Worm (Caenorhabditis elegans) whole organism, young adult: ENCODE results near the gene T06E8.8.
A peak's percentile ranks its signal among the peaks of the same experiment; 100 is the strongest.
"Not testable (repeated sequence)": the region's sequence is repeated elsewhere in the genome, so short reads cannot be mapped to it uniquely, and the experiment has no call there.

Source experiments
- C06A6.2 ChIP-seq: fragments of 200-800 bp; sonication (Bioruptor generic); conservative IDR thresholded peaks from 2 replicates; pipeline ENCODE4 v1.3.6; 2022; ENCODE audit warnings: missing genetic modification characterization, missing compliant biosample characterization
- C17E4.6 ChIP-seq: fragments of 200-800 bp; sonication (Bioruptor generic); IDR thresholded peaks from 2 replicates; pipeline ENCODE4 v1.3.6; 2022; ENCODE audit warnings: missing genetic modification reagents, missing genetic modification characterization, missing compliant biosample characterization
- D2030.7 ChIP-seq: fragments of 200-800 bp; sonication (Bioruptor generic); IDR thresholded peaks from 2 replicates; pipeline ENCODE4 v1.3.6; 2022; ENCODE audit warnings: missing genetic modification reagents, missing genetic modification characterization, missing compliant biosample characterization
- F33H1.4 ChIP-seq: fragments of 200-800 bp; sonication (Bioruptor generic); IDR thresholded peaks from 2 replicates; pipeline ENCODE4 v1.3.6; 2022; ENCODE audit warnings: missing genetic modification reagents, missing genetic modification characterization, missing compliant biosample characterization
- F37B4.10 ChIP-seq: fragments of 200-800 bp; sonication (Bioruptor generic); IDR thresholded peaks from 2 replicates; pipeline ENCODE4 v1.3.6; 2022; ENCODE audit warnings: missing genetic modification characterization, missing compliant biosample characterization
- K11D2.4 ChIP-seq: fragments of 200-800 bp; sonication (Bioruptor generic); IDR thresholded peaks from 2 replicates; pipeline ENCODE4 v1.3.6; 2022; ENCODE audit warnings: missing genetic modification reagents, missing genetic modification characterization, missing compliant biosample characterization
- Y53G8AR.9 ChIP-seq: fragments of 200-800 bp; sonication (Bioruptor generic); conservative IDR thresholded peaks from 2 replicates; pipeline ENCODE4 v1.3.6; 2022; ENCODE audit warnings: missing genetic modification reagents, missing genetic modification characterization, missing compliant biosample characterization
- Y95B8A.8 ChIP-seq: fragments of 200-800 bp; sonication (Bioruptor generic); IDR thresholded peaks from 2 replicates; pipeline ENCODE4 v1.3.6; 2022; ENCODE audit warnings: missing genetic modification reagents, missing genetic modification characterization, missing compliant biosample characterization
- aptf-2 ChIP-seq: fragments of 200-800 bp; sonication (Bioruptor generic); conservative IDR thresholded peaks from 2 replicates; pipeline ENCODE4 v1.3.6; 2022; ENCODE audit warnings: missing genetic modification reagents, missing genetic modification characterization, missing compliant biosample characterization
- attf-6 ChIP-seq: fragments of 200-800 bp; sonication (Bioruptor generic); IDR thresholded peaks from 2 replicates; pipeline ENCODE4 v1.3.6; 2022; ENCODE audit warnings: missing genetic modification reagents, missing genetic modification characterization, missing compliant biosample characterization
- bed-1 ChIP-seq: fragments of 200-800 bp; sonication (Bioruptor generic); IDR thresholded peaks from 2 replicates; pipeline ENCODE4 v1.3.6; 2022; ENCODE audit warnings: missing genetic modification reagents, missing genetic modification characterization, missing compliant biosample characterization
- ccch-3 ChIP-seq: fragments of 200-800 bp; sonication (Bioruptor generic); optimal IDR thresholded peaks from 2 replicates; lab custom pipeline; 2018; ENCODE audit warnings: mild to moderate bottlenecking, missing genetic modification characterization, missing compliant biosample characterization
- cebp-1 ChIP-seq, 2 experiments: fragments of 200-800 bp in 1 of 2; sonication (Bioruptor generic) in 1 of 2; sonication (generic microtip) in 1 of 2; IDR thresholded peaks in 1 of 2; optimal IDR thresholded peaks in 1 of 2; 2 replicates each; pipeline versions ENCODE4 v1.3.6 to Lab custom; 2017 to 2022; ENCODE audit warnings: missing compliant biosample characterization in 2 of 2, missing genetic modification characterization in 2 of 2, mild to moderate bottlenecking in 1 of 2, missing genetic modification reagents in 1 of 2, moderate library complexity in 1 of 2
- ceh-100 ChIP-seq: fragments of 200-800 bp; sonication (Bioruptor generic); IDR thresholded peaks from 2 replicates; pipeline ENCODE4 v1.3.6; 2022; ENCODE audit warnings: missing genetic modification reagents, missing genetic modification characterization, missing compliant biosample characterization
- ceh-91 ChIP-seq: fragments of 200-800 bp; sonication (Bioruptor generic); IDR thresholded peaks from 2 replicates; pipeline ENCODE4 v1.3.6; 2022; ENCODE audit warnings: missing genetic modification reagents, missing genetic modification characterization, missing compliant biosample characterization
- dox-1 ChIP-seq: fragments of 200-800 bp; sonication (Bioruptor generic); IDR thresholded peaks from 2 replicates; pipeline ENCODE4 v1.3.6; 2022; ENCODE audit warnings: missing genetic modification reagents, missing genetic modification characterization, missing compliant biosample characterization
- dpl-1 ChIP-seq: fragments of 150-350 bp; optimal IDR thresholded peaks from 2 replicates; lab custom pipeline; 2014; ENCODE audit warnings: missing biosample characterization, missing genetic modification reagents, missing genetic modification characterization
- egl-44 ChIP-seq: fragments of 200-800 bp; sonication (Bioruptor generic); IDR thresholded peaks from 2 replicates; pipeline ENCODE4 v1.3.6; 2022; ENCODE audit warnings: missing genetic modification reagents, missing genetic modification characterization, missing compliant biosample characterization
- egrh-3 ChIP-seq: fragments of 200-800 bp; sonication (Bioruptor generic); IDR thresholded peaks from 2 replicates; pipeline ENCODE4 v1.3.6; 2022; ENCODE audit warnings: missing genetic modification reagents, missing genetic modification characterization, missing compliant biosample characterization
- ekl-4 ChIP-seq: fragments of 200-800 bp; sonication (Bioruptor generic); IDR thresholded peaks from 2 replicates; pipeline ENCODE4 v1.3.6; 2022; ENCODE audit warnings: missing genetic modification reagents, missing genetic modification characterization, missing compliant biosample characterization
- hmg-1.2 ChIP-seq: fragments of 200-800 bp; sonication (Bioruptor generic); IDR thresholded peaks from 2 replicates; pipeline ENCODE4 v1.3.6; 2022; ENCODE audit warnings: missing genetic modification reagents, missing genetic modification characterization, missing compliant biosample characterization
- hsf-1 ChIP-seq: fragments of 200-800 bp; sonication (Bioruptor generic); IDR thresholded peaks from 2 replicates; pipeline ENCODE4 v1.3.6; 2022; ENCODE audit warnings: missing genetic modification reagents, missing genetic modification characterization, missing compliant biosample characterization
- let-526 ChIP-seq: fragments of 200-800 bp; sonication (Bioruptor generic); IDR thresholded peaks from 2 replicates; pipeline ENCODE4 v1.3.6; 2022; ENCODE audit warnings: missing genetic modification reagents, missing genetic modification characterization, missing compliant biosample characterization
- lir-1 ChIP-seq: fragments of 200-800 bp; sonication (Bioruptor generic); conservative IDR thresholded peaks from 2 replicates; pipeline ENCODE4 v1.3.6; 2022; ENCODE audit warnings: missing genetic modification reagents, missing genetic modification characterization, missing compliant biosample characterization
- madf-3 ChIP-seq: fragments of 200-800 bp; sonication (Bioruptor generic); IDR thresholded peaks from 2 replicates; pipeline ENCODE4 v1.3.6; 2022; ENCODE audit warnings: missing genetic modification reagents, missing genetic modification characterization, missing compliant biosample characterization
- madf-6 ChIP-seq: fragments of 200-800 bp; sonication (Bioruptor generic); IDR thresholded peaks from 2 replicates; pipeline ENCODE4 v1.3.6; 2022; ENCODE audit warnings: missing genetic modification reagents, missing genetic modification characterization, missing compliant biosample characterization
- madf-8 ChIP-seq: fragments of 200-800 bp; sonication (Bioruptor generic); conservative IDR thresholded peaks from 2 replicates; pipeline ENCODE4 v1.3.6; 2022; ENCODE audit warnings: missing genetic modification reagents, missing genetic modification characterization, missing compliant biosample characterization
- mcd-1 ChIP-seq: fragments of 200-800 bp; sonication (Bioruptor generic); IDR thresholded peaks from 2 replicates; pipeline ENCODE4 v1.3.6; 2022; ENCODE audit warnings: missing genetic modification reagents, missing genetic modification characterization, missing compliant biosample characterization
- nfyb-1 ChIP-seq: fragments of 200-800 bp; sonication (Bioruptor generic); IDR thresholded peaks from 2 replicates; pipeline ENCODE4 v1.3.6; 2022; ENCODE audit warnings: missing genetic modification reagents, missing genetic modification characterization, missing compliant biosample characterization
- pbrm-1 ChIP-seq: fragments of 200-800 bp; sonication (Bioruptor generic); IDR thresholded peaks from 2 replicates; pipeline ENCODE4 v1.3.6; 2022; ENCODE audit warnings: missing genetic modification reagents, missing genetic modification characterization, missing compliant biosample characterization
- rcor-1 ChIP-seq: fragments of 200-800 bp; sonication (Bioruptor generic); IDR thresholded peaks from 2 replicates; pipeline ENCODE4 v1.3.6; 2022; ENCODE audit warnings: missing genetic modification reagents, missing genetic modification characterization, missing compliant biosample characterization
- xnd-1 ChIP-seq: sonication (generic microtip); optimal IDR thresholded peaks from 2 replicates; lab custom pipeline; 2016; ENCODE audit warnings: missing genotype, missing genetic modification reagents, missing genetic modification characterization, missing compliant biosample characterization
- zfh-2 ChIP-seq: fragments of 200-800 bp; sonication (Bioruptor generic); conservative IDR thresholded peaks from 2 replicates; pipeline ENCODE4 v1.3.6; 2022; ENCODE audit warnings: missing genetic modification reagents, missing genetic modification characterization, missing compliant biosample characterization
- ztf-28 ChIP-seq: fragments of 200-800 bp; sonication (Bioruptor generic); IDR thresholded peaks from 2 replicates; pipeline ENCODE4 v1.3.6; 2022; ENCODE audit warnings: missing genetic modification reagents, missing genetic modification characterization, missing compliant biosample characterization

The T06E8.8 gene

DNA sequence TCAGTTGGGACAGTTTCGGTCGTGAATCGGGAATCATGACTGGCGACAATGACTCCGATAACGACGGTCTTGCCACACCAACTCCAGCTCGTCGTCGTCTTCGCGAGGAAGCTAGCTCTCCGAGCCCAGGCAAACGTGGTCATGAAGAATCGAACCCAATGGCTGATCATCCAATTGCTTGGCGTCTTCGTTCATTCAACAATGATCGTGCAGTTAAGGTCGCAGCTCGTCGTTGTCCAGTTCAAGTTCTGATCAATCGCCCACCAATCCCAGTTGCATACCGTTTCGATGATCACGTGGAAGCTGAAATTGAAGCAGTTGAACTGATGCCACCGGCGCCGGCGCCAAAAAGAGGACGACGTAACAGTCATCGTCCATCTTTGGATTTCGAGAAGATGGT lies 3.6 kb downstream of the T06E8.8 start:
- TF ChIP-seq madf-8 (GFP tag; lab: Robert Waterston, UW) (no peak), zfh-2 (GFP tag; lab: Robert Waterston, UW) (peak; percentile 57; the same call in 1 of the 2 replicates)

DNA sequence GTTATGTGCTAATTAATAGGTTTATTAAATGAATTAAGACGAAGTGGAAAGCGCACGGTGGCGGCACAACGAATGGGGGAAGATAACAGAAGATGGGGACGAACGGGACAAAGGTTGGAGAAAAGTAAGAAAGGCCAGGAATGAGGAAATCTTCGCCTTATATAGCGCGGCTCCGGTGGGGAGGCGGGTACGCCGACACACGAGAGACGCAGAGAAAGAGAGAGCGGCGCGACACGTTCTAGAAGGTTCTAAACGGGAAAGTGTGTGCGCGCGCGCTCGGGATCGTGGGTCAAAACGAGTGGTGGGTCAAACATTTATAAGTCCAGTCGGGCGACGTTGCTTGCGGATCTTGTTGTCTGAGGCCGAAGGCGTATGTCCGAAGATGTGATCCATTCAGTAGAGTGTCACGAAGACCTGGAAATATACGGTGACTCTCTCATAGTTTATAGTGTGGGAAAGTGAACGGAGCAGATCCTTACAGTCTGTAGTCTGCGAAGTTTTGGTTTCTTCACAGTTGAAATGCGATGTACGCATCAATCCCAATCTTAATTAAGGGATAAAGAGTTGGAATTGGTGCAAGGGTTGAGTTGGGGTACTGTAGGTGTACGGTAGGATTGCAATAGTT lies 5.8 kb downstream of the T06E8.8 start:
- 0 out of 2 replicates have a peak, but pooled peaks have one; percentile 58 for TF ChIP-seq bed-1 (GFP tag; lab: Robert Waterston, UW)
- TF ChIP-seq egrh-3 (GFP tag; lab: Robert Waterston, UW) = peak; percentile 60; the same call in 1 of the 2 replicates
- peak; percentile 46; the same call in 1 of the 2 replicates for TF ChIP-seq cebp-1 (GFP tag; IDR thresholded peaks at IDR 0.05; lab: Robert Waterston, UW)
- TF ChIP-seq cebp-1 (tag; optimal IDR thresholded peaks at IDR 0.05; lab: Kevin White, UChicago) = not testable (repeated sequence)
- TF ChIP-seq ceh-91 (GFP tag; lab: Robert Waterston, UW) = peak; percentile 43
- TF ChIP-seq egl-44 = peak; percentile 63; the same call in 1 of the 2 replicates
- peak; percentile 75 for TF ChIP-seq mcd-1
- TF ChIP-seq ekl-4 (GFP tag; lab: Robert Waterston, UW) = peak; percentile 66; the same call in 1 of the 2 replicates
- TF ChIP-seq C17E4.6 (GFP tag; lab: Robert Waterston, UW) = peak; percentile 78
- peak; percentile 57 for TF ChIP-seq xnd-1 (tag; lab: Kevin White, UChicago)
- TF ChIP-seq dox-1 = peak; percentile 76; the same call in 1 of the 2 replicates
- peak; percentile 90 for TF ChIP-seq madf-8 (GFP tag; lab: Robert Waterston, UW)
- peak; percentile 99 for TF ChIP-seq hsf-1 (GFP tag; lab: Robert Waterston, UW)
- TF ChIP-seq Y95B8A.8 (GFP tag; lab: Robert Waterston, UW) = peak; percentile 60; the same call in 1 of the 2 replicates
- peak; percentile 70 for TF ChIP-seq D2030.7
- peak; percentile 56; the same call in 1 of the 2 replicates for TF ChIP-seq rcor-1 (GFP tag; lab: Robert Waterston, UW)
- TF ChIP-seq hmg-1.2 (GFP tag; lab: Robert Waterston, UW) = peak; percentile 79
- TF ChIP-seq let-526 (GFP tag; lab: Robert Waterston, UW) = peak; percentile 49; the same call in 1 of the 2 replicates
- TF ChIP-seq C06A6.2 (GFP tag; lab: Robert Waterston, UW) = peak; percentile 44; the same call in 1 of the 2 replicates
- 0 out of 2 replicates have a peak, but pooled peaks have one; percentile 59 for TF ChIP-seq nfyb-1 (GFP tag; lab: Robert Waterston, UW)
- TF ChIP-seq pbrm-1 (GFP tag; lab: Robert Waterston, UW) = peak; percentile 57; the same call in 1 of the 2 replicates
- peak; percentile 94 for TF ChIP-seq madf-6 (GFP tag; lab: Robert Waterston, UW)
- TF ChIP-seq F37B4.10 (GFP tag; lab: Robert Waterston, UW) = 0 out of 2 replicates have a peak, but pooled peaks have one; percentile 63
- peak; percentile 57; the same call in 1 of the 2 replicates for TF ChIP-seq Y53G8AR.9
- peak; percentile 84 for TF ChIP-seq K11D2.4
- TF ChIP-seq attf-6 = peak; percentile 23; the same call in 1 of the 2 replicates
- TF ChIP-seq ztf-28 = 0 out of 2 replicates have a peak, but pooled peaks have one; percentile 30
- peak; percentile 13; the same call in 1 of the 2 replicates for TF ChIP-seq ceh-100 (GFP tag; lab: Robert Waterston, UW)
- peak; percentile 91 for TF ChIP-seq madf-3 (GFP tag; lab: Robert Waterston, UW)
- peak; percentile 51 for TF ChIP-seq F33H1.4

DNA sequence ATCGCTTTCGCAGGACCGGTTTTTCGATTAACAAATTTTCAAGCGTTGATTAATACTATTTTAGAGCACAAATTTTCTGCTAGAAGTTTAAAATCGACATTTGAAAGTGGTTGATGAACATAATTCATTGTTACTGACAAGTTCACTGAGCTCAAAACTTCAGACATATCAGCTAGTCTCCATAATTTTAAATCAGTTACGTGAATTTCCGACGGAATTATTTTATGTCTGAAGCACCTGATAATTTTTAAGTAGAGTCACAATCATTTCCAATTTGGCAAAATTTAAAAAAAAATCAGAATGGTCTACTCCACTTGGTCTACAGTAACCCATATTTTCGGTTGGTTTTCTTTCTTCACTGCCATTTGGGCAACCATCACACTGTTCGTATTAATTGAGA lies 8.3 kb downstream of the T06E8.8 start, which contains the start of gene str-118:
str-118 (plus strand) TSS at position 301 of the 400 bp plus-strand sequence.
- no peak for TF ChIP-seq egl-44
- no peak for TF ChIP-seq madf-6 (GFP tag; lab: Robert Waterston, UW)
- no peak for TF ChIP-seq ccch-3
- no peak for TF ChIP-seq lir-1 (GFP tag; lab: Robert Waterston, UW)
- TF ChIP-seq dpl-1 = no peak
- TF ChIP-seq aptf-2 = no peak
- TF ChIP-seq cebp-1 (GFP tag; IDR thresholded peaks at IDR 0.05; lab: Robert Waterston, UW) = no peak
- no peak for TF ChIP-seq cebp-1 (tag; optimal IDR thresholded peaks at IDR 0.05; lab: Kevin White, UChicago)
